Fruit fly (Drosophila melanogaster): ENCODE results near the gene CG17328.

Gene CG17328

DNA sequence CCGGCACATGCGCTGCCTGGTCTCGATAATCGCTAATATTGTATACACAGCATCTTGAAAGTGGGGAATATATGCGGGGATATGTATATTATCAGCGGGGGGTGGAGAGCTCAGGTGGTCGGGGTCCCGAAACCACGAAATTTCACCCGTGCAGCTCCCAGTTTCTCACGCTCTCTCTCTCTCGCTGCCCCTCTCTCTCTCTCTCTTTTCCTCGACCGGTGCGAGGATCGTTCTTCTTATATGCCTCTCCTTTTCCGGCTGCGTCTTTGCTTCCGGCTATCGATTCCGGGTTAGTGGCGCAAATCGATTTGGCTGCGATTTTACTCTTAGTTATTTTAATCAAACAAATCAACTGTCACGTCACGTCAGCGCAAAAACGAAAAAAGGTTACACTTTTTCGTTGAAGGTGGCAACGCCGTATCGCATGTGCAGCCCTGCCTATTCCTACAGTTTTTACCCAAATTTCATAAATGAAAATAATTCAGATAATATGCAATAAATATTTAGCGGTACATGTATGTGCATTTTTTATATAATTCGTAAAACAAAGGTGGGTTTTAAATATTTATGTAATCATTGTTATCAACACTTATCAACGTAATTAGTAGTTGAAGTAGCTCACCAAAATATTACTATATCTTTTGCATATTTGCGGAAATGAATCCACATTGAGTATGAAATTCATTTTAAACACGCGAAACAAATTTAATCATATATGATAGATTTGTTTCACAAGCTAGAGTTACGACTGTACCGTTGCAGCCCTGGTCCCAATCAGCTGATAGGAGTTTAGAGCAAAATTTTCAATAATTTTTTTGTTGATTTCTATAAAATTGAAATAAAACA is at the start of gene CG17328, which contains the start of gene heix (continued):
- TF ChIP-seq CG8290 (GFP tag; optimal IDR thresholded peaks at IDR 0.05) (peak; percentile 36), CG8290 (tag; optimal IDR thresholded peaks at IDR 0.05) (peak in 1 of 2 experiments; percentile 2), NfI (GFP tag; optimal IDR thresholded peaks at IDR 0.05) (peak; percentile 67), CG17328 (GFP tag; IDR thresholded peaks at IDR 0.05) (peak; percentile 85), mirr (GFP tag; optimal IDR thresholded peaks at IDR 0.05) (peak; percentile 37), Adf1 (GFP tag; IDR thresholded peaks at IDR 0.05) (no peak), inv (GFP tag; IDR thresholded peaks at IDR 0.05; ENCODE audit: partially characterized antibody) (no peak), CG7987 (GFP tag; optimal IDR thresholded peaks at IDR 0.05) (no peak), D19A (tag; optimal IDR thresholded peaks at IDR 0.05) (no peak), nerfin-2 (GFP tag; IDR thresholded peaks at IDR 0.05; ENCODE audit: partially characterized antibody) (no peak), CG16863 (GFP tag; optimal IDR thresholded peaks at IDR 0.05) (peak; percentile 49), Sox100B (GFP tag; optimal IDR thresholded peaks at IDR 0.05) (peak; percentile 70), HLHmδ (GFP tag; optimal IDR thresholded peaks at IDR 0.05) (no peak), CG11247 (GFP tag; IDR thresholded peaks at IDR 0.05) (peak; percentile 74), Hey (tag; optimal IDR thresholded peaks at IDR 0.05) (no peak), B-H1 (GFP tag; IDR thresholded peaks at IDR 0.05) (peak; percentile 34; the same call in 1 of the 3 replicates), CG4617 (GFP tag; optimal IDR thresholded peaks at IDR 0.05; ENCODE audit: borderline replicate concordance) (peak; percentile 94), Mrtf (GFP tag; IDR thresholded peaks at IDR 0.05) (peak; percentile 53; the same call in 2 of the 3 replicates), Meics (GFP tag; optimal IDR thresholded peaks at IDR 0.05) (peak; percentile 73), CG2875 (GFP tag; optimal IDR thresholded peaks at IDR 0.05) (no peak), CG10543 (GFP tag; optimal IDR thresholded peaks at IDR 0.05) (peak; percentile 61), bowl (GFP tag; IDR thresholded peaks at IDR 0.05) (no peak), CG2116 (GFP tag; optimal IDR thresholded peaks at IDR 0.05) (peak; percentile 75), CG14860 (GFP tag; IDR thresholded peaks at IDR 0.05; ENCODE audit: partially characterized antibody) (no peak), emc (GFP tag; optimal IDR thresholded peaks at IDR 0.05) (peak; percentile 13), CG1832 (GFP tag; optimal IDR thresholded peaks at IDR 0.05) (peak; percentile 57), az2 (GFP tag; optimal IDR thresholded peaks at IDR 0.05) (peak; percentile 78), HmgD (GFP tag; optimal IDR thresholded peaks at IDR 0.05) (no peak), psq (GFP tag; optimal IDR thresholded peaks at IDR 0.05) (no peak), h (optimal IDR thresholded peaks at IDR 0.05) (no peak), Elba2 (GFP tag; optimal IDR thresholded peaks at IDR 0.05) (no peak), CG12659 (GFP tag; optimal IDR thresholded peaks at IDR 0.05) (peak; percentile 80), seq (GFP tag; IDR thresholded peaks at IDR 0.05) (peak; percentile 28; the same call in 1 of the 2 replicates), cas (GFP tag; IDR thresholded peaks at IDR 0.05) (no peak), hb (GFP tag; IDR thresholded peaks at IDR 0.05; ENCODE audit: partially characterized antibody) (no peak), kah (GFP tag; optimal IDR thresholded peaks at IDR 0.05) (peak; percentile 93), CoRest (tag; optimal IDR thresholded peaks at IDR 0.05) (peak; percentile 85), CG5953 (GFP tag; IDR thresholded peaks at IDR 0.05) (peak; percentile 43; the same call in 1 of the 2 replicates), danr (GFP tag; IDR thresholded peaks at IDR 0.05) (0 out of 2 replicates have a peak, but pooled peaks have one; percentile 18), CG1603 (tag; optimal IDR thresholded peaks at IDR 0.05) (peak; percentile 63), cwo (GFP tag; optimal IDR thresholded peaks at IDR 0.05) (no peak), CG17385 (GFP tag; optimal IDR thresholded peaks at IDR 0.05) (peak; percentile 58), trem (tag; optimal IDR thresholded peaks at IDR 0.05) (peak; percentile 66), slp2 (GFP tag; optimal IDR thresholded peaks at IDR 0.05) (peak; percentile 5), CG34376 (GFP tag; optimal IDR thresholded peaks at IDR 0.05) (peak; percentile 61), CG13296 (GFP tag; optimal IDR thresholded peaks at IDR 0.05) (peak; percentile 73), Atf3 (GFP tag; optimal IDR thresholded peaks at IDR 0.05) (peak; percentile 46), CG6689 (GFP tag; IDR thresholded peaks at IDR 0.05) (peak; percentile 65), tin (GFP tag; optimal IDR thresholded peaks at IDR 0.05) (peak; percentile 73)

All from whole organism, embryonic.